Fruit fly (Drosophila melanogaster) whole organism, wandering third instar larva: ENCODE measurements around the gene CG7183.

Experiments used
- Hr83 ChIP-seq: fragments of 200-300 bp; sonication (Bioruptor generic); optimal IDR thresholded peaks from 2 replicates; lab custom pipeline; 2016; ENCODE audit warnings: missing biosample characterization, mild to moderate bottlenecking, missing genetic modification characterization, moderate library complexity; ENCODE audit not compliant: poor library complexity, severe bottlenecking
- OdsH ChIP-seq: fragments of 200-800 bp; sonication (Bioruptor generic); optimal IDR thresholded peaks from 2 replicates; lab custom pipeline; 2016; ENCODE audit warnings: missing biosample characterization, mild to moderate bottlenecking, missing genetic modification characterization
- Rel ChIP-seq, 2 experiments: fragments of 200-800 bp; sonication (Bioruptor generic) in 1 of 2; optimal IDR thresholded peaks; 2 replicates in 1 of 2; 3 replicates in 1 of 2; lab custom pipeline; 2016 to 2019; ENCODE audit warnings: mild to moderate bottlenecking in 2 of 2, missing biosample characterization in 2 of 2, missing genetic modification characterization in 2 of 2, moderate library complexity in 1 of 2

- TF ChIP-seq Hr83 (GFP tag; lab: Kevin White, UChicago) (no peak), OdsH (GFP tag; lab: Kevin White, UChicago) (no peak), Rel (GFP tag; optimal IDR thresholded peaks at IDR 0.05; lab: Kevin White, UChicago) (no peak), Rel (tag; optimal IDR thresholded peaks at IDR 0.05; lab: Kevin White, UChicago) (no peak)
Observed at dm6 chr3R:18208479-18208878, 12.0 kb downstream of the CG7183 start, which contains the start of gene CG44158.
